Fruit fly (Drosophila melanogaster): ENCODE results near the gene Spag1.

Spag1 gene

dm6 chr3R:26933885-26934284, 13.7 kb upstream of the Spag1 start (continued):
- TF ChIP-seq esg (GFP tag; conservative IDR thresholded peaks at IDR 0.05), result no peak
- TF ChIP-seq pb (GFP tag; optimal IDR thresholded peaks at IDR 0.05), result no peak
- no peak for TF ChIP-seq CG16779 (GFP tag; IDR thresholded peaks at IDR 0.05)
- TF ChIP-seq MTF-1 (GFP tag; optimal IDR thresholded peaks at IDR 0.05; ENCODE audit: borderline replicate concordance), result no peak
- no peak for TF ChIP-seq peb (GFP tag; IDR thresholded peaks at IDR 0.05)
- no peak for TF ChIP-seq Hsf (GFP tag; optimal IDR thresholded peaks at IDR 0.05)
- no peak for TF ChIP-seq bowl (GFP tag; IDR thresholded peaks at IDR 0.05)
- TF ChIP-seq kni (GFP tag; optimal IDR thresholded peaks at IDR 0.05), result no peak
- no peak for TF ChIP-seq ap (GFP tag; IDR thresholded peaks at IDR 0.05)
- TF ChIP-seq gsb (GFP tag; IDR thresholded peaks at IDR 0.05), result no peak
- TF ChIP-seq Dll (GFP tag; IDR thresholded peaks at IDR 0.05; ENCODE audit: partially characterized antibody), result no peak
- TF ChIP-seq nerfin-1 (tag; optimal IDR thresholded peaks at IDR 0.05), result no peak
- TF ChIP-seq Jarid2 (GFP tag; optimal IDR thresholded peaks at IDR 0.05), result no peak

DNA sequence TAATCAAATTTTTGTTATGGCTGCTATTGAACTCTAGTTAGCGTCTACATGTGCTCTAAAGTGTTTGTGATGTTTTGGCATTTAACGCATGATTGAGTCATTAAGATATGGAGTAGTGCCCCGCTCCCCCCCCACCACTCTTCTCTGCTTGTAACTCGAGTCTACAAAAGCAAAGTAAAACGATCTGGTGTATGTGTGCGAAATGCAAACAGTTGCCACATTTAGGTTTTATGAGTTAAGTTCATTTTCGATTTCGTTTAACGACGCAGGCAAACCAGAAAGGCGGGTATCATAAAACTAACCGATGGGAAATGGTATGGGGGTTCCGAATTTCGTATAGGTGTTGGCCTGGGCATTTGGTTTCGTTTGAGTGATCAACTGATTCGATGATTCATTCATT, 13.1 kb upstream of the Spag1 start:
- TF ChIP-seq ind (GFP tag; optimal IDR thresholded peaks at IDR 0.05), result no peak
- TF ChIP-seq CG7271 (tag; optimal IDR thresholded peaks at IDR 0.05), result no peak
- no peak for TF ChIP-seq NK7.1 (GFP tag; optimal IDR thresholded peaks at IDR 0.05)
- peak; percentile 3 for TF ChIP-seq gro (GFP tag; optimal IDR thresholded peaks at IDR 0.05)
- TF ChIP-seq CG11085 (GFP tag; IDR thresholded peaks at IDR 0.05), result no peak
- peak; percentile 25 for TF ChIP-seq exex (tag; optimal IDR thresholded peaks at IDR 0.05)
- TF ChIP-seq Sry-β (GFP tag; optimal IDR thresholded peaks at IDR 0.05), result no peak
- TF ChIP-seq MBD-R2 (GFP tag; IDR thresholded peaks at IDR 0.05), result no peak
- TF ChIP-seq ewg (GFP tag; optimal IDR thresholded peaks at IDR 0.05), result no peak
- peak; percentile 25 for TF ChIP-seq CG7987 (GFP tag; optimal IDR thresholded peaks at IDR 0.05)
- no peak for TF ChIP-seq ATbp (GFP tag; optimal IDR thresholded peaks at IDR 0.05)
- peak; percentile 5 for TF ChIP-seq CG3281 (GFP tag; optimal IDR thresholded peaks at IDR 0.05)
- TF ChIP-seq bbx (GFP tag; IDR thresholded peaks at IDR 0.05; ENCODE audit: partially characterized antibody), result no peak
- no peak for TF ChIP-seq dpn (GFP tag; optimal IDR thresholded peaks at IDR 0.05)
- peak; percentile 18 for TF ChIP-seq Hmr (GFP tag; optimal IDR thresholded peaks at IDR 0.05)
- TF ChIP-seq CG33557 (GFP tag; optimal IDR thresholded peaks at IDR 0.05), result no peak
- TF ChIP-seq Oli (tag; optimal IDR thresholded peaks at IDR 0.05), result no peak
- TF ChIP-seq sug (tag; optimal IDR thresholded peaks at IDR 0.05), result peak; percentile 64
- no peak for TF ChIP-seq NC2α (GFP tag; optimal IDR thresholded peaks at IDR 0.05)
- no peak for TF ChIP-seq Opbp (GFP tag; IDR thresholded peaks at IDR 0.05; ENCODE audit: partially characterized antibody)
- no peak for TF ChIP-seq crp (GFP tag; optimal IDR thresholded peaks at IDR 0.05)
- no peak for TF ChIP-seq CG8290 (GFP tag; optimal IDR thresholded peaks at IDR 0.05)
- peak in 1 of 2 experiments; percentile 57 for TF ChIP-seq CG8290 (tag; optimal IDR thresholded peaks at IDR 0.05)
- TF ChIP-seq Sox102F (GFP tag; optimal IDR thresholded peaks at IDR 0.05), result no peak
- no peak for TF ChIP-seq Dek (tag; optimal IDR thresholded peaks at IDR 0.05)
- no peak for TF ChIP-seq inv (GFP tag; IDR thresholded peaks at IDR 0.05; ENCODE audit: partially characterized antibody)
- 0 out of 3 replicates have a peak, but pooled peaks have one; percentile 15 for TF ChIP-seq otp (GFP tag; IDR thresholded peaks at IDR 0.05)
- no peak for TF ChIP-seq usp (GFP tag; optimal IDR thresholded peaks at IDR 0.05)
- peak; percentile 30 for TF ChIP-seq Fer1 (GFP tag; optimal IDR thresholded peaks at IDR 0.05)
- no peak for TF ChIP-seq CG2129 (GFP tag; IDR thresholded peaks at IDR 0.05; ENCODE audit: partially characterized antibody)
- TF ChIP-seq grn (GFP tag; optimal IDR thresholded peaks at IDR 0.05), result no peak
- peak; percentile 29; the same call in 1 of the 2 replicates for TF ChIP-seq amos (GFP tag; IDR thresholded peaks at IDR 0.05; ENCODE audit: partially characterized antibody)
- TF ChIP-seq CG12071 (GFP tag; optimal IDR thresholded peaks at IDR 0.05), result peak; percentile 42
- no peak for TF ChIP-seq lilli (GFP tag; optimal IDR thresholded peaks at IDR 0.05)
- no peak for TF ChIP-seq pros (GFP tag; optimal IDR thresholded peaks at IDR 0.05)
- TF ChIP-seq CG18599 (GFP tag; optimal IDR thresholded peaks at IDR 0.05), result peak; percentile 21
- TF ChIP-seq CG10321 (GFP tag; IDR thresholded peaks at IDR 0.05), result peak; percentile 53; the same call in 1 of the 2 replicates
